Worm (Caenorhabditis elegans): Measurements from ENCODE around the gene C05D11.5.

DNA sequence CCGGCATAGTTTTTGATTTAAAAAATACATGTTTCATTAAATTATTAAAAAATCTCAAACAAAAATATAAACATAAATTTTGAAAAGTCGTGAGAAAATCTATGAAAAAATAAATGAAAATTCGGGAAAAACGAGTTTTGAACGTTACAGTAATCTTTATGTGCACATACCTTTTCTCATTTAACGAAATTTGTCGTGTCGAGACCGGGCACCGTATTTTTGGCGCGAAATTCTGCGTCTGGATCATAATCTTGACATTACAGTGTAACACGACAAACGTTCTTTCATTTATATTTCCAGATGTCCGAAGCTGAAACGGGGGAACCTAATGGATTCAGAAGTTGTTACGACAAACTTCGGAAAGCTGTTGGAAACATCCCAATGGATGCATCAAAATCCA is 22.3 kb downstream of the C05D11.5 start, which contains the start of gene C16A3.2:
- TF ChIP-seq nhr-11 (tag; optimal IDR thresholded peaks at IDR 0.05) (no peak), lin-39 (tag; optimal IDR thresholded peaks at IDR 0.05) (no peak), ceh-9 (tag; optimal IDR thresholded peaks at IDR 0.05) (no peak), ceh-82 (tag; optimal IDR thresholded peaks at IDR 0.05) (no peak), elt-1 (tag; optimal IDR thresholded peaks at IDR 0.05) (no peak), fkh-10 (GFP tag; optimal IDR thresholded peaks at IDR 0.05) (no peak)

Data from whole organism, L3 larva.